Fruit fly (Drosophila melanogaster): ENCODE measurements around the gene CG7888.
A peak's percentile ranks its signal among the peaks of the same experiment; 100 is the strongest.

The CG7888 gene

dm6 chr3L:11009000-11009794 is 44.6 kb upstream of the CG7888 start, which contains the start of gene klu (continued):
- TF ChIP-seq CG6854 (GFP tag; optimal IDR thresholded peaks at IDR 0.05) (peak; percentile 31), acj6 (GFP tag; optimal IDR thresholded peaks at IDR 0.05) (no peak), svp (GFP tag) (peak; percentile 93), CG9139 (GFP tag; optimal IDR thresholded peaks at IDR 0.05) (peak; percentile 17), Sox102F (GFP tag; optimal IDR thresholded peaks at IDR 0.05) (peak; percentile 15), CG11902 (GFP tag; optimal IDR thresholded peaks at IDR 0.05) (no peak), Eip75B (GFP tag; optimal IDR thresholded peaks at IDR 0.05) (peak; percentile 36), ss (GFP tag; optimal IDR thresholded peaks at IDR 0.05) (peak; percentile 76 to 78), Met (GFP tag; optimal IDR thresholded peaks at IDR 0.05) (peak; percentile 11)

dm6 chr3L:11010410-11010827 is 43.4 kb upstream of the CG7888 start:
- peak; percentile 79 for TF ChIP-seq Sox102F (GFP tag; optimal IDR thresholded peaks at IDR 0.05)
- TF ChIP-seq lz (GFP tag; optimal IDR thresholded peaks at IDR 0.05), result peak; percentile 46
- TF ChIP-seq CG3919 (GFP tag; optimal IDR thresholded peaks at IDR 0.05), result peak; percentile 88
- peak; percentile 89 for TF ChIP-seq CG3032 (tag; optimal IDR thresholded peaks at IDR 0.05)
- peak; percentile 90 for TF ChIP-seq Gug (GFP tag; IDR thresholded peaks at IDR 0.05)
- peak; percentile 90 for TF ChIP-seq CG34406 (GFP tag; optimal IDR thresholded peaks at IDR 0.05)
- peak; percentile 41 for TF ChIP-seq Blimp-1 (GFP tag; optimal IDR thresholded peaks at IDR 0.05)
- peak; percentile 84 for TF ChIP-seq CG11762 (GFP tag; optimal IDR thresholded peaks at IDR 0.05; ENCODE audit: insufficient read depth)
- TF ChIP-seq spab (GFP tag; optimal IDR thresholded peaks at IDR 0.05), result peak; percentile 96
- peak; percentile 90 for TF ChIP-seq fd85E (GFP tag; optimal IDR thresholded peaks at IDR 0.05)
- TF ChIP-seq CG1621 (tag; optimal IDR thresholded peaks at IDR 0.05), result peak; percentile 93
- peak; percentile 90 for TF ChIP-seq CG6276 (GFP tag; optimal IDR thresholded peaks at IDR 0.05)
- TF ChIP-seq acj6 (GFP tag; optimal IDR thresholded peaks at IDR 0.05), result peak; percentile 68
- peak; percentile 94 for TF ChIP-seq net (GFP tag; optimal IDR thresholded peaks at IDR 0.05)
- TF ChIP-seq Sox15 (GFP tag; optimal IDR thresholded peaks at IDR 0.05), result no peak
- TF ChIP-seq Ets96B (tag; optimal IDR thresholded peaks at IDR 0.05), result peak; percentile 92
- no peak for TF ChIP-seq CG31627 (GFP tag; optimal IDR thresholded peaks at IDR 0.05)
- TF ChIP-seq CG6163 (GFP tag; IDR thresholded peaks at IDR 0.05), result peak; percentile 99
- peak; percentile 95 for TF ChIP-seq CG10669 (GFP tag; optimal IDR thresholded peaks at IDR 0.05)
- TF ChIP-seq CG4318 (GFP tag; optimal IDR thresholded peaks at IDR 0.05), result peak; percentile 49
- TF ChIP-seq Eip75B (GFP tag; optimal IDR thresholded peaks at IDR 0.05), result peak; percentile 89
- peak; percentile 90 for TF ChIP-seq dac (GFP tag; optimal IDR thresholded peaks at IDR 0.05)
- TF ChIP-seq cyc (GFP tag; optimal IDR thresholded peaks at IDR 0.05), result peak; percentile 23
- peak; percentile 97 for TF ChIP-seq CG8119 (GFP tag; IDR thresholded peaks at IDR 0.05)
- peak; percentile 92 for TF ChIP-seq CG6808 (GFP tag; optimal IDR thresholded peaks at IDR 0.05)
- peak; percentile 80 for TF ChIP-seq vri (GFP tag; optimal IDR thresholded peaks at IDR 0.05)
- TF ChIP-seq Sox14 (GFP tag; optimal IDR thresholded peaks at IDR 0.05), result peak; percentile 79
- TF ChIP-seq esn (GFP tag; optimal IDR thresholded peaks at IDR 0.05), result peak; percentile 63
- no peak for TF ChIP-seq Hr38 (GFP tag; optimal IDR thresholded peaks at IDR 0.05)
- TF ChIP-seq fd59A (GFP tag; optimal IDR thresholded peaks at IDR 0.05), result peak; percentile 84
- TF ChIP-seq Lpt (GFP tag; optimal IDR thresholded peaks at IDR 0.05), result peak; percentile 96
- peak; percentile 95 for TF ChIP-seq CG9139 (GFP tag; optimal IDR thresholded peaks at IDR 0.05)
- TF ChIP-seq salr (GFP tag; optimal IDR thresholded peaks at IDR 0.05), result peak; percentile 88 to 93
- peak; percentile 96 to 98 for TF ChIP-seq ss (GFP tag; optimal IDR thresholded peaks at IDR 0.05)
- peak; percentile 51 for TF ChIP-seq Met (GFP tag; optimal IDR thresholded peaks at IDR 0.05)
- peak; percentile 72 for TF ChIP-seq CG6792 (GFP tag; optimal IDR thresholded peaks at IDR 0.05)
- peak; percentile 79 for TF ChIP-seq OdsH (GFP tag; optimal IDR thresholded peaks at IDR 0.05)
- peak; percentile 60 for TF ChIP-seq Hr4 (GFP tag; optimal IDR thresholded peaks at IDR 0.05)
- peak; percentile 83 for TF ChIP-seq achi (GFP tag; optimal IDR thresholded peaks at IDR 0.05)
- TF ChIP-seq fkh (GFP tag; optimal IDR thresholded peaks at IDR 0.05), result peak; percentile 95
- peak; percentile 87 for TF ChIP-seq CG32006 (GFP tag; optimal IDR thresholded peaks at IDR 0.05)
- peak; percentile 98 for TF ChIP-seq eg (GFP tag; IDR thresholded peaks at IDR 0.05)
- peak; percentile 91 for TF ChIP-seq CG8632 (GFP tag; optimal IDR thresholded peaks at IDR 0.05)
- peak; percentile 36 for TF ChIP-seq Eip93F (GFP tag; optimal IDR thresholded peaks at IDR 0.05)
